Fruit fly (Drosophila melanogaster) whole organism, pupa: ENCODE data around the gene CG42538.
A peak's percentile ranks its signal among the peaks of the same experiment; 100 is the strongest.

Experiments used
- CG12605 ChIP-seq: fragments of 200-800 bp; sonication (Bioruptor generic); IDR thresholded peaks from 2 replicates; pipeline ENCODE4 v1.3.6; 2022; ENCODE audit warnings: missing biosample characterization, missing genetic modification characterization
- CG13204 ChIP-seq: fragments of 200-800 bp; sonication (Bioruptor generic); optimal IDR thresholded peaks from 2 replicates; lab custom pipeline; 2018; ENCODE audit warnings: missing biosample characterization, mild to moderate bottlenecking, missing genetic modification characterization, moderate library complexity
- CG14655 ChIP-seq: fragments of 200-800 bp; sonication (Bioruptor generic); optimal IDR thresholded peaks from 3 replicates; lab custom pipeline; 2017; ENCODE audit warnings: mild to moderate bottlenecking, missing biosample characterization, missing genetic modification reagents, missing genetic modification characterization
- CG32121 ChIP-seq: fragments of 200-800 bp; sonication (Bioruptor generic); IDR thresholded peaks from 2 replicates; pipeline ENCODE4 v1.3.6; 2022; ENCODE audit warnings: missing biosample characterization, missing genetic modification characterization
- CG34367 ChIP-seq: fragments of 200-800 bp; sonication (Bioruptor generic); optimal IDR thresholded peaks from 2 replicates; lab custom pipeline; 2018; ENCODE audit warnings: missing biosample characterization, mild to moderate bottlenecking, missing genetic modification characterization
- CG4496 ChIP-seq: fragments of 200-800 bp; sonication (Bioruptor generic); IDR thresholded peaks from 3 replicates; pipeline ENCODE4 v1.3.6; 2022; ENCODE audit warnings: missing biosample characterization, missing genetic modification characterization
- CG8159 ChIP-seq: fragments of 200-800 bp; sonication (Bioruptor generic); optimal IDR thresholded peaks from 3 replicates; lab custom pipeline; 2018; ENCODE audit warnings: missing biosample characterization, mild to moderate bottlenecking, missing genetic modification characterization, moderate library complexity
- CG8301 ChIP-seq: fragments of 200-800 bp; sonication (Bioruptor generic); optimal IDR thresholded peaks from 2 replicates; lab custom pipeline; 2018; ENCODE audit warnings: missing biosample characterization, mild to moderate bottlenecking, missing genetic modification characterization
- CG9948 ChIP-seq: fragments of 200-800 bp; sonication (Bioruptor generic); optimal IDR thresholded peaks from 2 replicates; lab custom pipeline; 2018; ENCODE audit warnings: missing biosample characterization, mild to moderate bottlenecking, missing genetic modification characterization, moderate library complexity
- D1 ChIP-seq: fragments of 200-800 bp; sonication (Bioruptor generic); optimal IDR thresholded peaks from 2 replicates; lab custom pipeline; 2018; ENCODE audit warnings: missing biosample characterization, mild to moderate bottlenecking, missing genetic modification characterization, moderate library complexity
- EcR ChIP-seq: fragments of 200-800 bp; sonication (Bioruptor generic); optimal IDR thresholded peaks from 3 replicates; lab custom pipeline; 2019; ENCODE audit warnings: missing biosample characterization, missing genetic modification characterization, mild to moderate bottlenecking, moderate library complexity, missing genetic modification reagents
- Ets98B ChIP-seq: fragments of 200-800 bp; sonication (Bioruptor generic); IDR thresholded peaks from 2 replicates; pipeline ENCODE4 v1.3.6; 2022; ENCODE audit warnings: missing biosample characterization, missing genetic modification characterization
- Snoo ChIP-seq: fragments of 200-800 bp; sonication (Bioruptor generic); optimal IDR thresholded peaks from 3 replicates; lab custom pipeline; 2017; ENCODE audit warnings: missing biosample characterization, mild to moderate bottlenecking, missing genetic modification characterization, inconsistent platforms
- fd96Ca ChIP-seq: fragments of 200-800 bp; sonication (Bioruptor generic); IDR thresholded peaks from 3 replicates; pipeline ENCODE4 v1.3.6; 2022; ENCODE audit warnings: missing biosample characterization, missing genetic modification characterization

- no peak for TF ChIP-seq CG34367 (tag; lab: Kevin White, UChicago)
- peak; percentile 31 for TF ChIP-seq CG8301 (tag; lab: Kevin White, UChicago)
- TF ChIP-seq Ets98B, result peak; percentile 35; the same call in 1 of the 2 replicates
- TF ChIP-seq CG8159 (tag; lab: Kevin White, UChicago), result peak; percentile 21
- TF ChIP-seq CG13204 (GFP tag; lab: Kevin White, UChicago), result no peak
- no peak for TF ChIP-seq EcR (GFP tag; lab: Kevin White, UChicago)
- TF ChIP-seq CG12605 (GFP tag; lab: Robert Waterston, UW), result no peak
- peak; percentile 34 for TF ChIP-seq CG14655 (GFP tag; lab: Kevin White, UChicago)
- peak; percentile 17 for TF ChIP-seq CG9948 (tag; lab: Kevin White, UChicago)
- TF ChIP-seq D1 (tag; lab: Kevin White, UChicago), result peak; percentile 11
- peak; percentile 53; the same call in 1 of the 2 replicates for TF ChIP-seq CG32121 (GFP tag; lab: Robert Waterston, UW)
- TF ChIP-seq Snoo, result no peak
- peak; percentile 47; the same call in 1 of the 3 replicates for TF ChIP-seq CG4496
- no peak for TF ChIP-seq fd96Ca
Measured at dm6 chr3L:16054095-16054494, 19.8 kb downstream of the CG42538 start.
